Worm (Caenorhabditis elegans) whole organism, young adult: ENCODE data around the gene T28C12.6.

Experiments
- B0019.2 ChIP-seq: fragments of 200-800 bp; sonication (Bioruptor generic); conservative IDR thresholded peaks from 2 replicates; pipeline ENCODE4 v1.3.6; 2022; ENCODE audit warnings: missing genetic modification reagents, missing genetic modification characterization, missing compliant biosample characterization
- B0035.1 ChIP-seq: sonication (generic microtip); optimal IDR thresholded peaks from 2 replicates; lab custom pipeline; 2016; ENCODE audit warnings: missing genetic modification characterization, mild to moderate bottlenecking, missing compliant biosample characterization, missing genotype, missing genetic modification reagents
- B0261.1 ChIP-seq: sonication (generic microtip); optimal IDR thresholded peaks from 2 replicates; lab custom pipeline; 2016; ENCODE audit warnings: mild to moderate bottlenecking, missing genetic modification characterization, moderate library complexity, missing compliant biosample characterization
- B0336.3 ChIP-seq: fragments of 200-800 bp; sonication (Bioruptor generic); IDR thresholded peaks from 2 replicates; pipeline ENCODE4 v1.3.6; 2022; ENCODE audit warnings: missing genetic modification characterization, missing compliant biosample characterization
- D2030.7 ChIP-seq: fragments of 200-800 bp; sonication (Bioruptor generic); IDR thresholded peaks from 2 replicates; pipeline ENCODE4 v1.3.6; 2022; ENCODE audit warnings: missing genetic modification reagents, missing genetic modification characterization, missing compliant biosample characterization
- F10E7.11 ChIP-seq: sonication (generic microtip); optimal IDR thresholded peaks from 2 replicates; lab custom pipeline; 2017; ENCODE audit warnings: mild to moderate bottlenecking, missing genetic modification characterization, moderate library complexity, missing compliant biosample characterization
- F39B2.1 ChIP-seq: fragments of 200-800 bp; sonication (Bioruptor generic); IDR thresholded peaks from 2 replicates; pipeline ENCODE4 v1.3.6; 2022; ENCODE audit warnings: missing genetic modification reagents, missing genetic modification characterization, missing compliant biosample characterization
- F57A8.1 ChIP-seq: fragments of 200-800 bp; sonication (Bioruptor generic); optimal IDR thresholded peaks from 2 replicates; lab custom pipeline; 2018; ENCODE audit warnings: mild to moderate bottlenecking, missing genetic modification characterization, moderate library complexity, missing compliant biosample characterization
- K11D2.4 ChIP-seq: fragments of 200-800 bp; sonication (Bioruptor generic); IDR thresholded peaks from 2 replicates; pipeline ENCODE4 v1.3.6; 2022; ENCODE audit warnings: missing genetic modification reagents, missing genetic modification characterization, missing compliant biosample characterization
- K12H6.12 ChIP-seq: fragments of 200-800 bp; sonication (Bioruptor generic); optimal IDR thresholded peaks from 2 replicates; lab custom pipeline; 2018; ENCODE audit warnings: mild to moderate bottlenecking, missing genetic modification characterization, missing compliant biosample characterization
- ZK185.1 ChIP-seq: sonication (generic microtip); optimal IDR thresholded peaks from 2 replicates; lab custom pipeline; 2016; ENCODE audit warnings: mild to moderate bottlenecking, missing genetic modification characterization, missing compliant biosample characterization; ENCODE audit not compliant: poor library complexity, severe bottlenecking
- ama-1 ChIP-seq, 3 experiments: fragments of 150-350 bp in 1 of 3; sonication (generic microtip) in 2 of 3; optimal IDR thresholded peaks; 2 replicates each; lab custom pipeline; 2014 to 2018; ENCODE audit warnings: missing biosample characterization in 2 of 3, missing genetic modification characterization in 2 of 3, missing genetic modification reagents in 2 of 3
- aptf-2 ChIP-seq: fragments of 200-800 bp; sonication (Bioruptor generic); conservative IDR thresholded peaks from 2 replicates; pipeline ENCODE4 v1.3.6; 2022; ENCODE audit warnings: missing genetic modification reagents, missing genetic modification characterization, missing compliant biosample characterization
- atf-7 ChIP-seq: sonication (generic microtip); optimal IDR thresholded peaks from 2 replicates; lab custom pipeline; 2017; ENCODE audit warnings: mild to moderate bottlenecking, missing genetic modification characterization, missing compliant biosample characterization
- attf-6 ChIP-seq: fragments of 200-800 bp; sonication (Bioruptor generic); IDR thresholded peaks from 2 replicates; pipeline ENCODE4 v1.3.6; 2022; ENCODE audit warnings: missing genetic modification reagents, missing genetic modification characterization, missing compliant biosample characterization
- chd-7 ChIP-seq: sonication (generic microtip); optimal IDR thresholded peaks from 2 replicates; lab custom pipeline; 2016; ENCODE audit warnings: mild to moderate bottlenecking, missing genetic modification characterization, moderate library complexity, missing compliant biosample characterization
- egl-44 ChIP-seq: fragments of 200-800 bp; sonication (Bioruptor generic); IDR thresholded peaks from 2 replicates; pipeline ENCODE4 v1.3.6; 2022; ENCODE audit warnings: missing genetic modification reagents, missing genetic modification characterization, missing compliant biosample characterization
- egrh-3 ChIP-seq: fragments of 200-800 bp; sonication (Bioruptor generic); IDR thresholded peaks from 2 replicates; pipeline ENCODE4 v1.3.6; 2022; ENCODE audit warnings: missing genetic modification reagents, missing genetic modification characterization, missing compliant biosample characterization
- ekl-4 ChIP-seq: fragments of 200-800 bp; sonication (Bioruptor generic); IDR thresholded peaks from 2 replicates; pipeline ENCODE4 v1.3.6; 2022; ENCODE audit warnings: missing genetic modification reagents, missing genetic modification characterization, missing compliant biosample characterization
- ets-4 ChIP-seq: fragments of 200-800 bp; sonication (Bioruptor generic); optimal IDR thresholded peaks from 2 replicates; lab custom pipeline; 2018; ENCODE audit warnings: mild to moderate bottlenecking, missing genetic modification characterization, missing compliant biosample characterization
- fkh-3 ChIP-seq: sonication (generic microtip); optimal IDR thresholded peaks from 2 replicates; lab custom pipeline; 2016; ENCODE audit warnings: mild to moderate bottlenecking, missing genetic modification characterization, missing compliant biosample characterization
- hlh-12 ChIP-seq: sonication (generic microtip); optimal IDR thresholded peaks from 2 replicates; lab custom pipeline; 2016; ENCODE audit warnings: missing genetic modification characterization, missing compliant biosample characterization
- hrde-1 ChIP-seq: sonication (generic microtip); optimal IDR thresholded peaks from 2 replicates; lab custom pipeline; 2016; ENCODE audit warnings: missing genetic modification characterization, mild to moderate bottlenecking, missing compliant biosample characterization, moderate library complexity, missing genotype, missing genetic modification reagents, borderline replicate concordance
- let-607 ChIP-seq, 2 experiments: fragments of 200-800 bp in 1 of 2; sonication (Bioruptor generic) in 1 of 2; sonication (generic microtip) in 1 of 2; optimal IDR thresholded peaks; 2 replicates each; lab custom pipeline; 2016 to 2018; ENCODE audit warnings: mild to moderate bottlenecking in 2 of 2, missing compliant biosample characterization in 2 of 2, missing genetic modification characterization in 2 of 2, moderate library complexity in 2 of 2, missing genotype in 1 of 2
- lsy-27 ChIP-seq: sonication (generic microtip); optimal IDR thresholded peaks from 2 replicates; lab custom pipeline; 2017; ENCODE audit warnings: missing genetic modification characterization, mild to moderate bottlenecking, missing compliant biosample characterization, antibody characterized with exemption, missing genotype, borderline replicate concordance; ENCODE audit not compliant: insufficient read depth
- nhr-80 ChIP-seq: sonication (generic microtip); optimal IDR thresholded peaks from 2 replicates; lab custom pipeline; 2016; ENCODE audit warnings: missing genetic modification characterization, missing compliant biosample characterization
- rcor-1 ChIP-seq: fragments of 200-800 bp; sonication (Bioruptor generic); IDR thresholded peaks from 2 replicates; pipeline ENCODE4 v1.3.6; 2022; ENCODE audit warnings: missing genetic modification reagents, missing genetic modification characterization, missing compliant biosample characterization
- sdz-38 ChIP-seq: sonication (generic microtip); optimal IDR thresholded peaks from 2 replicates; lab custom pipeline; 2016; ENCODE audit warnings: missing genotype, missing genetic modification characterization, missing compliant biosample characterization
- sea-2 ChIP-seq: fragments of 200-800 bp; sonication (Bioruptor generic); IDR thresholded peaks from 2 replicates; pipeline ENCODE4 v1.3.6; 2022; ENCODE audit warnings: missing genetic modification characterization, missing compliant biosample characterization
- snpc-1.1 ChIP-seq: sonication (generic microtip); optimal IDR thresholded peaks from 2 replicates; lab custom pipeline; 2017; ENCODE audit warnings: missing genetic modification characterization, mild to moderate bottlenecking, missing compliant biosample characterization, antibody characterized with exemption, moderate library complexity, missing genotype, missing genetic modification reagents; ENCODE audit not compliant: insufficient read depth
- snpc-3.4 ChIP-seq: sonication (generic microtip); optimal IDR thresholded peaks from 2 replicates; lab custom pipeline; 2017; ENCODE audit warnings: missing genetic modification characterization, mild to moderate bottlenecking, missing compliant biosample characterization, antibody characterized with exemption, moderate library complexity, missing genotype, missing genetic modification reagents
- somi-1 ChIP-seq: fragments of 200-800 bp; sonication (Bioruptor generic); optimal IDR thresholded peaks from 2 replicates; lab custom pipeline; 2018; ENCODE audit warnings: mild to moderate bottlenecking, missing genetic modification characterization, missing compliant biosample characterization
- sptf-2 ChIP-seq: fragments of 200-800 bp; sonication (Bioruptor generic); optimal IDR thresholded peaks from 2 replicates; lab custom pipeline; 2018; ENCODE audit warnings: mild to moderate bottlenecking, missing genetic modification characterization, missing compliant biosample characterization
- tbp1 ChIP-seq: fragments of 200-800 bp; sonication (Bioruptor generic); optimal IDR thresholded peaks from 2 replicates; lab custom pipeline; 2018; ENCODE audit warnings: mild to moderate bottlenecking, missing genetic modification characterization, missing compliant biosample characterization
- ztf-18 ChIP-seq: sonication (generic microtip); optimal IDR thresholded peaks from 2 replicates; lab custom pipeline; 2016; ENCODE audit warnings: missing genotype, mild to moderate bottlenecking, missing genetic modification characterization, missing compliant biosample characterization
- ztf-22 ChIP-seq: fragments of 200-800 bp; sonication (Bioruptor generic); optimal IDR thresholded peaks from 2 replicates; lab custom pipeline; 2018; ENCODE audit warnings: mild to moderate bottlenecking, missing genetic modification characterization, moderate library complexity, missing compliant biosample characterization
- ztf-25 ChIP-seq: fragments of 200-800 bp; sonication (Bioruptor generic); IDR thresholded peaks from 2 replicates; pipeline ENCODE4 v1.3.6; 2022; ENCODE audit warnings: missing genetic modification reagents, missing genetic modification characterization, missing compliant biosample characterization
- ztf-26 ChIP-seq: sonication (generic microtip); optimal IDR thresholded peaks from 2 replicates; lab custom pipeline; 2017; ENCODE audit warnings: missing genetic modification characterization, missing compliant biosample characterization
- ztf-3 ChIP-seq: fragments of 200-800 bp; sonication (Bioruptor generic); optimal IDR thresholded peaks from 2 replicates; lab custom pipeline; 2018; ENCODE audit warnings: mild to moderate bottlenecking, missing genetic modification characterization, missing compliant biosample characterization
- ztf-6 ChIP-seq: fragments of 200-800 bp; sonication (Bioruptor generic); IDR thresholded peaks from 2 replicates; pipeline ENCODE4 v1.3.6; 2022; ENCODE audit warnings: missing genetic modification reagents, missing genetic modification characterization, missing compliant biosample characterization

T28C12.6 gene

DNA sequence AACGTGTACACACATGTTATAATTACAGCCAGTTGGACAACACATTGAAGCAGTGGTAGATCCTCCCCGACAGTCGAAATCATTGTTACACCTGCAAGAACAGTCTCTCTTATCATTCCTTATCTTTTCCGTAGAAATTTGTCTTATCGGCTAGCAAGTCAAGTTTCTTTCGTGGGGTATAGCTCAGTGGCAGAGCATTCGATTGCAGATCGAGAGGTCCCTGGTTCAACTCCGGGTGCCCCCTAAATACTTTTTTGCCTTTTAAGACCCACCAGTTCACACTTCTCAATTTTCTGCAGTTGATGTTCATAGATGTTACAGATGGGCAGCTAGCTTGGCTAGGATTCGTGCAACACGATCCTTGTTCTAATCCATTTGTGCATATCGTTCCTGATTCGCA is 693 bp downstream of the T28C12.6 start (continued):
- TF ChIP-seq somi-1 (GFP tag; lab: Kevin White, UChicago) (peak; percentile 7), K12H6.12 (peak; percentile 17), ztf-26 (tag; lab: Kevin White, UChicago) (peak; percentile 45), sea-2 (GFP tag; lab: Robert Waterston, UW) (0 out of 2 replicates have a peak, but pooled peaks have one; percentile 9), F10E7.11 (tag; lab: Kevin White, UChicago) (no peak), tbp1 (GFP tag; lab: Kevin White, UChicago) (peak; percentile 91), K11D2.4 (GFP tag; lab: Robert Waterston, UW) (0 out of 2 replicates have a peak, but pooled peaks have one; percentile 26), ama-1 (optimal IDR thresholded peaks at IDR 0.05; lab: Kevin White, UChicago) (no peak), ama-1 (GFP tag; optimal IDR thresholded peaks at IDR 0.05; lab: Kevin White, UChicago) (peak in 1 of 2 experiments; percentile 83), aptf-2 (GFP tag; lab: Robert Waterston, UW) (no peak), nhr-80 (tag; lab: Kevin White, UChicago) (peak; percentile 35), ztf-3 (no peak), egl-44 (GFP tag; lab: Robert Waterston, UW) (peak; percentile 77; the same call in 1 of the 2 replicates), D2030.7 (GFP tag; lab: Robert Waterston, UW) (peak; percentile 62; the same call in 1 of the 2 replicates), ztf-22 (GFP tag; lab: Kevin White, UChicago) (peak; percentile 7), rcor-1 (GFP tag; lab: Robert Waterston, UW) (peak; percentile 51; the same call in 1 of the 2 replicates), ets-4 (peak; percentile 67), hrde-1 (tag; lab: Kevin White, UChicago) (no peak), B0035.1 (tag; lab: Kevin White, UChicago) (no peak), hlh-12 (tag; lab: Kevin White, UChicago) (peak; percentile 6), egrh-3 (GFP tag; lab: Robert Waterston, UW) (peak; percentile 34; the same call in 1 of the 2 replicates), ztf-18 (tag; lab: Kevin White, UChicago) (peak; percentile 72), B0261.1 (peak; percentile 76), ztf-6 (GFP tag; lab: Robert Waterston, UW) (0 out of 2 replicates have a peak, but pooled peaks have one; percentile 39), B0336.3 (GFP tag; lab: Robert Waterston, UW) (no peak)

DNA sequence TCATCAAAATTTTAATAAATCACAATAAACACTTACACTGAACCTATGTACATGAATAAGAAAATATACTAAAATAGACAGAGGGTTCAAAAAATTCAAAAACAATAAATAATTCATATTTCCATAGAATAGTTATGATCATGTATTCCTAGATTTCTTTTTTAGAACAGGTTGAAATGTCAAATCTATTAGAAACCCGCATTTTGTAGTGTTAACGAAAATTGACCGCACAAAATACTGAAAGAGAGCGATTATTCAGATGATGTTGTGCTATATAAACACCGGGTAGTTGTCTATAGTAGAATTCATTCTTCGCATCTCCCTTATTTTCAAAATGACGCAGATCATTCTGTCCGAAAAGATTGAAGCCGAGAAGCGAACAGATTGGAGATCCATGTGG is 4.3 kb downstream of the T28C12.6 start, which contains the start of gene T28C12.1:
Gene T28C12.1, plus strand, starts transcription at position 301 of the 400 bp plus-strand sequence.
- TF ChIP-seq ZK185.1 (tag; lab: Kevin White, UChicago), result no peak
- TF ChIP-seq F57A8.1 (GFP tag; lab: Kevin White, UChicago), result no peak
- TF ChIP-seq sptf-2, result no peak
- no peak for TF ChIP-seq B0261.1
- no peak for TF ChIP-seq snpc-1.1 (tag; lab: Kevin White, UChicago)
- TF ChIP-seq B0019.2, result no peak
- no peak for TF ChIP-seq sdz-38 (tag; lab: Kevin White, UChicago)
- TF ChIP-seq let-607 (tag; optimal IDR thresholded peaks at IDR 0.05; lab: Kevin White, UChicago), result no peak
- TF ChIP-seq ekl-4, result no peak
- TF ChIP-seq ama-1 (optimal IDR thresholded peaks at IDR 0.05; lab: Kevin White, UChicago), result no peak
- TF ChIP-seq ama-1 (GFP tag; optimal IDR thresholded peaks at IDR 0.05; lab: Kevin White, UChicago), result no peak
- TF ChIP-seq fkh-3 (tag; lab: Kevin White, UChicago), result no peak
- TF ChIP-seq lsy-27 (tag; lab: Kevin White, UChicago), result no peak
- no peak for TF ChIP-seq F39B2.1 (GFP tag; lab: Robert Waterston, UW)
- TF ChIP-seq attf-6 (GFP tag; lab: Robert Waterston, UW), result no peak
- TF ChIP-seq snpc-3.4 (tag; lab: Kevin White, UChicago), result no peak
- TF ChIP-seq ztf-25 (GFP tag; lab: Robert Waterston, UW), result no peak
- TF ChIP-seq somi-1 (GFP tag; lab: Kevin White, UChicago), result no peak
- TF ChIP-seq chd-7 (tag; lab: Kevin White, UChicago), result no peak
- no peak for TF ChIP-seq atf-7 (tag; lab: Kevin White, UChicago)
- TF ChIP-seq, all 124 proteins: peak for 0
